Fruit fly (Drosophila melanogaster) whole organism, pupa: ENCODE results near the gene Qsox4.

Source experiments
- CG17806 ChIP-seq: fragments of 200-800 bp; sonication (Bioruptor generic); optimal IDR thresholded peaks from 2 replicates; lab custom pipeline; 2018; ENCODE audit warnings: missing biosample characterization, mild to moderate bottlenecking, missing genetic modification characterization, moderate library complexity
- CG32121 ChIP-seq: fragments of 200-800 bp; sonication (Bioruptor generic); IDR thresholded peaks from 2 replicates; pipeline ENCODE4 v1.3.6; 2022; ENCODE audit warnings: missing biosample characterization, missing genetic modification characterization
- CG4496 ChIP-seq: fragments of 200-800 bp; sonication (Bioruptor generic); IDR thresholded peaks from 3 replicates; pipeline ENCODE4 v1.3.6; 2022; ENCODE audit warnings: missing biosample characterization, missing genetic modification characterization
- CG8159 ChIP-seq: fragments of 200-800 bp; sonication (Bioruptor generic); optimal IDR thresholded peaks from 3 replicates; lab custom pipeline; 2018; ENCODE audit warnings: missing biosample characterization, mild to moderate bottlenecking, missing genetic modification characterization, moderate library complexity
- CG8301 ChIP-seq: fragments of 200-800 bp; sonication (Bioruptor generic); optimal IDR thresholded peaks from 2 replicates; lab custom pipeline; 2018; ENCODE audit warnings: missing biosample characterization, mild to moderate bottlenecking, missing genetic modification characterization
- CG9948 ChIP-seq: fragments of 200-800 bp; sonication (Bioruptor generic); optimal IDR thresholded peaks from 2 replicates; lab custom pipeline; 2018; ENCODE audit warnings: missing biosample characterization, mild to moderate bottlenecking, missing genetic modification characterization, moderate library complexity
- EcR ChIP-seq: fragments of 200-800 bp; sonication (Bioruptor generic); optimal IDR thresholded peaks from 3 replicates; lab custom pipeline; 2019; ENCODE audit warnings: missing biosample characterization, missing genetic modification characterization, mild to moderate bottlenecking, moderate library complexity, missing genetic modification reagents
- Pif1A ChIP-seq: fragments of 200-800 bp; sonication (Bioruptor generic); optimal IDR thresholded peaks from 3 replicates; lab custom pipeline; 2016; ENCODE audit warnings: missing biosample characterization, missing genetic modification characterization
- Pif1B ChIP-seq: fragments of 200-800 bp; sonication (Bioruptor generic); optimal IDR thresholded peaks from 3 replicates; lab custom pipeline; 2016; ENCODE audit warnings: missing biosample characterization, missing genetic modification characterization
- Snoo ChIP-seq: fragments of 200-800 bp; sonication (Bioruptor generic); optimal IDR thresholded peaks from 3 replicates; lab custom pipeline; 2017; ENCODE audit warnings: missing biosample characterization, mild to moderate bottlenecking, missing genetic modification characterization, inconsistent platforms

DNA sequence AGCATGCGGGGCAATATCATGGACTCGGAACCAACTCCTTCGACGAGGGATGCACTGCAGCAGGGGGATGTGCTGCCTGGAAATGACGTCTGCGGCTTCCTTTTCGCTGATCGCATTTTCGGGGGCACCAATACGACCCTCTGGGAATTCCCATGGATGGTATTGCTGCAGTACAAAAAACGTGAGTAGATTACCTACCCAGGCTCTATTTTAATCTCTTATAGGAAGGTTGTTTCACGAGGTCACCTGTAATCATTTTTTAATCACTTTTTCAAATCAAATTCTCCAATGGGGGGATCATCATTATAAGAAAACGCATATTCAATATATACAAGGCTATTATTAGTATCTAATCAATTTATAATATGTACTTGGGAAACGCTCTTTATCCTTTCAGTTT lies 15.6 kb upstream of the Qsox4 start:
- TF ChIP-seq Snoo (tag; lab: Kevin White, UChicago) (no peak), CG8159 (tag; lab: Kevin White, UChicago) (no peak), CG8301 (tag; lab: Kevin White, UChicago) (no peak), CG17806 (no peak), CG32121 (GFP tag; lab: Robert Waterston, UW) (no peak), CG9948 (tag; lab: Kevin White, UChicago) (no peak), CG4496 (GFP tag; lab: Robert Waterston, UW) (no peak), Pif1A (GFP tag; lab: Kevin White, UChicago) (no peak), Pif1B (GFP tag; lab: Kevin White, UChicago) (no peak), EcR (GFP tag; lab: Kevin White, UChicago) (no peak)
